Worm (Caenorhabditis elegans) whole organism, L1 larva: ENCODE data around the gene msp-49.

Experiments used
- C04F5.9 ChIP-seq: sonication (generic microtip); optimal IDR thresholded peaks from 2 replicates; lab custom pipeline; 2016; ENCODE audit warnings: missing genetic modification characterization, missing compliant biosample characterization
- Y116A8C.19 ChIP-seq: sonication (generic microtip); optimal IDR thresholded peaks from 2 replicates; lab custom pipeline; 2016; ENCODE audit warnings: missing compliant biosample characterization, missing genetic modification characterization, borderline replicate concordance
- blmp-1 ChIP-seq: fragments of 150-350 bp; optimal IDR thresholded peaks from 2 replicates; lab custom pipeline; 2014; ENCODE audit warnings: missing biosample characterization, missing genetic modification characterization
- ceh-8 ChIP-seq: fragments of 200-800 bp; sonication (Bioruptor generic); optimal IDR thresholded peaks from 2 replicates; lab custom pipeline; 2018; ENCODE audit warnings: mild to moderate bottlenecking, missing genetic modification characterization, moderate library complexity, missing compliant biosample characterization
- ceh-82 ChIP-seq, 3 experiments: fragments of 150-350 bp in 1 of 3; sonication (generic microtip) in 2 of 3; optimal IDR thresholded peaks; 2 replicates each; lab custom pipeline; 2014 to 2017; ENCODE audit warnings: missing biosample characterization in 3 of 3, missing genetic modification characterization in 3 of 3
- ceh-88 ChIP-seq: fragments of 200-800 bp; sonication (Bioruptor generic); IDR thresholded peaks from 2 replicates; pipeline ENCODE4 v1.3.6; 2022; ENCODE audit warnings: missing genetic modification characterization, missing compliant biosample characterization
- ces-1 ChIP-seq: fragments of 150-350 bp; optimal IDR thresholded peaks from 2 replicates; lab custom pipeline; 2014; ENCODE audit warnings: missing biosample characterization, missing genetic modification reagents, missing genetic modification characterization
- dpl-1 ChIP-seq, 3 experiments: fragments of 150-350 bp in 2 of 3; sonication (generic microtip) in 1 of 3; optimal IDR thresholded peaks; 2 replicates each; lab custom pipeline; 2014 to 2017; ENCODE audit warnings: missing biosample characterization in 3 of 3, missing genetic modification characterization in 3 of 3, missing genetic modification reagents in 3 of 3
- dsc-1 ChIP-seq: sonication (generic microtip); optimal IDR thresholded peaks from 2 replicates; lab custom pipeline; 2016; ENCODE audit warnings: mild to moderate bottlenecking, missing genetic modification characterization, missing compliant biosample characterization
- efl-1 ChIP-seq, 4 experiments: fragments of 150-350 bp; optimal IDR thresholded peaks in 3 of 4; peaks in 1 of 4; 1 replicate in 1 of 4; 2 replicates in 3 of 4; lab custom pipeline; 2014; ENCODE audit warnings: missing biosample characterization in 2 of 4, missing genetic modification characterization in 2 of 4, missing genetic modification reagents in 2 of 4
- egl-13 ChIP-seq: sonication (generic microtip); optimal IDR thresholded peaks from 2 replicates; lab custom pipeline; 2016; ENCODE audit warnings: missing genotype, missing genetic modification reagents, missing genetic modification characterization, missing compliant biosample characterization
- egl-27 ChIP-seq, 2 experiments: fragments of 150-350 bp in 1 of 2; sonication (generic microtip); optimal IDR thresholded peaks; 3 replicates each; lab custom pipeline; 2017 to 2018; ENCODE audit warnings: missing biosample characterization in 2 of 2, missing genetic modification characterization in 2 of 2, missing genetic modification reagents in 2 of 2
- elt-2 ChIP-seq: sonication (generic microtip); optimal IDR thresholded peaks from 2 replicates; lab custom pipeline; 2016; ENCODE audit warnings: missing genetic modification characterization, mild to moderate bottlenecking, inconsistent platforms, missing compliant biosample characterization, missing genetic modification reagents
- fkh-8 ChIP-seq: sonication (generic microtip); optimal IDR thresholded peaks from 2 replicates; lab custom pipeline; 2016; ENCODE audit warnings: mild to moderate bottlenecking, missing genetic modification characterization, missing compliant biosample characterization
- fos-1 ChIP-seq: fragments of 150-350 bp; optimal IDR thresholded peaks from 2 replicates; lab custom pipeline; 2014; ENCODE audit warnings: missing biosample characterization, missing genetic modification characterization
- grh-1 ChIP-seq: fragments of 200-800 bp; sonication (Bioruptor generic); IDR thresholded peaks from 2 replicates; pipeline ENCODE4 v1.3.6; 2022; ENCODE audit warnings: missing genetic modification reagents, missing genetic modification characterization, missing compliant biosample characterization
- hlh-4 ChIP-seq: sonication (generic microtip); optimal IDR thresholded peaks from 2 replicates; lab custom pipeline; 2016; ENCODE audit warnings: mild to moderate bottlenecking, missing genetic modification characterization, missing compliant biosample characterization
- hpl-2 ChIP-seq: fragments of 150-350 bp; optimal IDR thresholded peaks from 2 replicates; lab custom pipeline; 2014; ENCODE audit warnings: missing biosample characterization, missing genetic modification reagents, missing genetic modification characterization
- isw-1 ChIP-seq: fragments of 200-800 bp; sonication (Bioruptor generic); IDR thresholded peaks from 2 replicates; pipeline ENCODE4 v1.3.6; 2022; ENCODE audit warnings: missing genetic modification characterization, missing compliant biosample characterization
- jun-1 ChIP-seq: fragments of 150-350 bp; optimal IDR thresholded peaks from 2 replicates; lab custom pipeline; 2014; ENCODE audit warnings: missing biosample characterization, missing genetic modification reagents, missing genetic modification characterization
- lin-14 ChIP-seq: fragments of 200-800 bp; sonication (Bioruptor generic); optimal IDR thresholded peaks from 2 replicates; lab custom pipeline; 2018; ENCODE audit warnings: mild to moderate bottlenecking, missing genetic modification characterization, moderate library complexity, missing compliant biosample characterization
- lin-15B ChIP-seq: fragments of 150-350 bp; sonication (generic microtip); optimal IDR thresholded peaks from 3 replicates; lab custom pipeline; 2014; ENCODE audit warnings: missing biosample characterization, missing genetic modification characterization
- lsy-2 ChIP-seq, 2 experiments: fragments of 150-350 bp; optimal IDR thresholded peaks; 2 replicates each; lab custom pipeline; 2014; ENCODE audit warnings: missing biosample characterization in 2 of 2, missing genetic modification characterization in 2 of 2
- mab-9 ChIP-seq: fragments of 200-800 bp; sonication (Bioruptor generic); IDR thresholded peaks from 2 replicates; pipeline ENCODE4 v1.3.6; 2022; ENCODE audit warnings: missing genetic modification reagents, missing genetic modification characterization, missing compliant biosample characterization
- mef-2 ChIP-seq: fragments of 150-350 bp; optimal IDR thresholded peaks from 2 replicates; lab custom pipeline; 2014; ENCODE audit warnings: missing biosample characterization, missing genetic modification characterization
- mep-1 ChIP-seq: fragments of 150-350 bp; optimal IDR thresholded peaks from 2 replicates; lab custom pipeline; 2014; ENCODE audit warnings: missing biosample characterization, missing genetic modification characterization
- nhr-11 ChIP-seq: fragments of 150-350 bp; optimal IDR thresholded peaks from 2 replicates; lab custom pipeline; 2014; ENCODE audit warnings: missing biosample characterization, missing genetic modification characterization
- nhr-12 ChIP-seq: sonication (generic microtip); optimal IDR thresholded peaks from 2 replicates; lab custom pipeline; 2017; ENCODE audit warnings: missing biosample characterization, missing genetic modification characterization
- nhr-19 ChIP-seq: fragments of 200-800 bp; sonication (Bioruptor generic); conservative IDR thresholded peaks from 2 replicates; pipeline ENCODE4 v1.3.6; 2022; ENCODE audit warnings: missing genetic modification characterization, missing compliant biosample characterization
- nhr-237 ChIP-seq: fragments of 150-350 bp; optimal IDR thresholded peaks from 2 replicates; lab custom pipeline; 2014; ENCODE audit warnings: missing biosample characterization, missing genetic modification characterization
- nhr-28 ChIP-seq: fragments of 150-350 bp; optimal IDR thresholded peaks from 2 replicates; lab custom pipeline; 2014; ENCODE audit warnings: missing biosample characterization, missing genetic modification characterization
- nhr-71 ChIP-seq: sonication (generic microtip); optimal IDR thresholded peaks from 2 replicates; lab custom pipeline; 2016; ENCODE audit warnings: mild to moderate bottlenecking, missing genetic modification characterization, moderate library complexity, missing compliant biosample characterization
- nhr-77 ChIP-seq: fragments of 150-350 bp; optimal IDR thresholded peaks from 2 replicates; lab custom pipeline; 2014; ENCODE audit warnings: missing biosample characterization, missing genetic modification characterization
- nhr-84 ChIP-seq: sonication (generic microtip); optimal IDR thresholded peaks from 2 replicates; lab custom pipeline; 2017; ENCODE audit warnings: missing biosample characterization, missing genetic modification characterization
- nhr-85 ChIP-seq: sonication (generic microtip); peaks from one replicate; lab custom pipeline; 2016; ENCODE audit warnings: missing genetic modification characterization, inconsistent platforms, missing compliant biosample characterization
- nhr-90 ChIP-seq: sonication (generic microtip); optimal IDR thresholded peaks from 2 replicates; lab custom pipeline; 2016; ENCODE audit warnings: mild to moderate bottlenecking, missing genetic modification characterization, missing compliant biosample characterization; ENCODE audit not compliant: poor library complexity
- snpc-4 ChIP-seq: fragments of 150-350 bp; optimal IDR thresholded peaks from 2 replicates; lab custom pipeline; 2014; ENCODE audit warnings: missing biosample characterization, missing genetic modification characterization
- sox-4 ChIP-seq: sonication (generic microtip); optimal IDR thresholded peaks from 2 replicates; lab custom pipeline; 2016; ENCODE audit warnings: missing genetic modification characterization, missing compliant biosample characterization
- sptf-1 ChIP-seq: fragments of 150-350 bp; optimal IDR thresholded peaks from 2 replicates; lab custom pipeline; 2014; ENCODE audit warnings: missing biosample characterization, missing genetic modification characterization
- tbx-2 ChIP-seq: sonication (generic microtip); optimal IDR thresholded peaks from 2 replicates; lab custom pipeline; 2016; ENCODE audit warnings: missing genetic modification characterization, missing compliant biosample characterization
- unc-62 ChIP-seq: fragments of 150-350 bp; optimal IDR thresholded peaks from 2 replicates; lab custom pipeline; 2014; ENCODE audit warnings: missing biosample characterization, missing genetic modification reagents, missing genetic modification characterization
- unc-98 ChIP-seq: fragments of 200-800 bp; sonication (Bioruptor generic); IDR thresholded peaks from 2 replicates; pipeline ENCODE4 v1.3.6; 2022; ENCODE audit warnings: missing genetic modification characterization, missing compliant biosample characterization
- zag-1 ChIP-seq: fragments of 150-350 bp; optimal IDR thresholded peaks from 2 replicates; lab custom pipeline; 2014; ENCODE audit warnings: missing biosample characterization, missing genetic modification characterization
- zip-4 ChIP-seq: fragments of 200-800 bp; sonication (Bioruptor generic); optimal IDR thresholded peaks from 2 replicates; lab custom pipeline; 2018; ENCODE audit warnings: mild to moderate bottlenecking, missing genetic modification characterization, moderate library complexity, missing compliant biosample characterization
- ztf-4 ChIP-seq: fragments of 150-350 bp; optimal IDR thresholded peaks from 2 replicates; lab custom pipeline; 2014; ENCODE audit warnings: missing biosample characterization, missing genetic modification characterization

msp-49 gene

ce11 chrII:5176934-5177333, 17.2 kb upstream of the msp-49 start:
- TF ChIP-seq ceh-82 (tag; optimal IDR thresholded peaks at IDR 0.05; lab: Kevin White, UChicago) (no peak), sox-4 (no peak), nhr-28 (tag; lab: Kevin White, UChicago) (no peak), ceh-88 (no peak), nhr-84 (tag; lab: Kevin White, UChicago) (no peak), dpl-1 (GFP tag; optimal IDR thresholded peaks at IDR 0.05; lab: Kevin White, UChicago) (no peak), nhr-237 (no peak), Y116A8C.19 (tag; lab: Kevin White, UChicago) (no peak), nhr-85 (tag; lab: Kevin White, UChicago) (no peak)

- TF ChIP-seq unc-98, result no peak
- TF ChIP-seq nhr-90 (tag; lab: Kevin White, UChicago), result no peak
- TF ChIP-seq ceh-8, result no peak
- no peak for TF ChIP-seq jun-1
- TF ChIP-seq zag-1 (tag; lab: Kevin White, UChicago), result no peak
- no peak for TF ChIP-seq hpl-2 (GFP tag; lab: Kevin White, UChicago)
- no peak for TF ChIP-seq blmp-1 (tag; lab: Kevin White, UChicago)
- no peak for TF ChIP-seq mep-1 (tag; lab: Kevin White, UChicago)
- no peak for TF ChIP-seq lin-14 (GFP tag; lab: Kevin White, UChicago)
- no peak for TF ChIP-seq nhr-19
- TF ChIP-seq C04F5.9 (tag; lab: Kevin White, UChicago), result no peak
- TF ChIP-seq nhr-77 (tag; lab: Kevin White, UChicago), result no peak
- TF ChIP-seq ceh-88, result no peak
- no peak for TF ChIP-seq nhr-11 (tag; lab: Kevin White, UChicago)
- no peak for TF ChIP-seq ces-1
Observed at ce11 chrII:5177902-5178301, 16.3 kb upstream of the msp-49 start, which contains the start of gene C27D6.12. C27D6.12 (minus strand) TSS chrII:5178002.

- TF ChIP-seq zip-4 (GFP tag; lab: Kevin White, UChicago), result peak; percentile 7
- TF ChIP-seq unc-98, result no peak
- peak; percentile 1 for TF ChIP-seq elt-2
Observed at ce11 chrII:5178609-5179008, 15.6 kb upstream of the msp-49 start.

- TF ChIP-seq grh-1 (GFP tag; lab: Robert Waterston, UW), result no peak
- no peak for TF ChIP-seq efl-1 (optimal IDR thresholded peaks at IDR 0.05; lab: Kevin White, UChicago)
- TF ChIP-seq efl-1 (GFP tag; optimal IDR thresholded peaks at IDR 0.05 in 1 of 2; lab: Kevin White, UChicago), result peak in 1 of 2 experiments; percentile 62
Observed at ce11 chrII:5180272-5180671, 13.9 kb upstream of the msp-49 start.

- TF ChIP-seq egl-13 (tag; lab: Kevin White, UChicago), result peak; percentile 25
- no peak for TF ChIP-seq Y116A8C.19 (tag; lab: Kevin White, UChicago)
- peak; percentile 79 for TF ChIP-seq tbx-2 (tag; lab: Kevin White, UChicago)
- no peak for TF ChIP-seq egl-27 (tag; optimal IDR thresholded peaks at IDR 0.05; lab: Kevin White, UChicago)
- peak; percentile 83 for TF ChIP-seq nhr-85 (tag; lab: Kevin White, UChicago)
- no peak for TF ChIP-seq sox-4
- peak; percentile 72 to 76 for TF ChIP-seq lsy-2 (tag; optimal IDR thresholded peaks at IDR 0.05; lab: Kevin White, UChicago)
- TF ChIP-seq dsc-1 (tag; lab: Kevin White, UChicago), result peak; percentile 37
- peak; percentile 18 for TF ChIP-seq snpc-4
- no peak for TF ChIP-seq ces-1
- TF ChIP-seq mef-2, result no peak
- TF ChIP-seq lin-15B, result peak; percentile 4
- TF ChIP-seq fos-1 (tag; lab: Kevin White, UChicago), result peak; percentile 43
- TF ChIP-seq unc-62 (GFP tag; lab: Kevin White, UChicago), result no peak
- TF ChIP-seq fkh-8 (tag; lab: Kevin White, UChicago), result peak; percentile 83
- peak; percentile 47; the same call in 1 of the 2 replicates for TF ChIP-seq ceh-88
- peak; percentile 58 for TF ChIP-seq ztf-4 (tag; lab: Kevin White, UChicago)
- peak; percentile 88 for TF ChIP-seq nhr-71 (tag; lab: Kevin White, UChicago)
- no peak for TF ChIP-seq nhr-12 (tag; lab: Kevin White, UChicago)
- TF ChIP-seq dpl-1 (GFP tag; optimal IDR thresholded peaks at IDR 0.05; lab: Kevin White, UChicago), result peak in 2 of 3 experiments; percentile 27 to 45
- TF ChIP-seq zag-1 (tag; lab: Kevin White, UChicago), result no peak
- TF ChIP-seq ceh-82 (tag; optimal IDR thresholded peaks at IDR 0.05; lab: Kevin White, UChicago), result peak; percentile 9 to 70 (median 47)
- no peak for TF ChIP-seq hlh-4 (tag; lab: Kevin White, UChicago)
- peak; percentile 70 for TF ChIP-seq isw-1 (GFP tag; lab: Robert Waterston, UW)
- no peak; the same call in 1 of the 2 replicates for TF ChIP-seq grh-1 (GFP tag; lab: Robert Waterston, UW)
- no peak for TF ChIP-seq ceh-8
- TF ChIP-seq mab-9 (GFP tag; lab: Robert Waterston, UW), result no peak; the same call in 1 of the 2 replicates
- no peak for TF ChIP-seq sptf-1
Observed at ce11 chrII:5181497-5181896, 12.7 kb upstream of the msp-49 start.
